Fruit fly (Drosophila melanogaster) whole organism, pupa: ENCODE data around the gene CG32756.
A peak's percentile ranks its signal among the peaks of the same experiment; 100 is the strongest.

Experiments used
- CG10348 ChIP-seq: fragments of 200-800 bp; sonication (Bioruptor generic); IDR thresholded peaks from 2 replicates; pipeline ENCODE4 v1.3.6; 2022; ENCODE audit warnings: missing biosample characterization, missing genetic modification characterization
- CG12605 ChIP-seq: fragments of 200-800 bp; sonication (Bioruptor generic); IDR thresholded peaks from 2 replicates; pipeline ENCODE4 v1.3.6; 2022; ENCODE audit warnings: missing biosample characterization, missing genetic modification characterization
- CG13204 ChIP-seq: fragments of 200-800 bp; sonication (Bioruptor generic); optimal IDR thresholded peaks from 2 replicates; lab custom pipeline; 2018; ENCODE audit warnings: missing biosample characterization, mild to moderate bottlenecking, missing genetic modification characterization, moderate library complexity
- CG14655 ChIP-seq: fragments of 200-800 bp; sonication (Bioruptor generic); optimal IDR thresholded peaks from 3 replicates; lab custom pipeline; 2017; ENCODE audit warnings: mild to moderate bottlenecking, missing biosample characterization, missing genetic modification reagents, missing genetic modification characterization
- CG15710 ChIP-seq: fragments of 200-800 bp; sonication (Bioruptor generic); optimal IDR thresholded peaks from 2 replicates; lab custom pipeline; 2018; ENCODE audit warnings: missing biosample characterization, mild to moderate bottlenecking, missing genetic modification characterization, moderate library complexity
- CG17806 ChIP-seq: fragments of 200-800 bp; sonication (Bioruptor generic); optimal IDR thresholded peaks from 2 replicates; lab custom pipeline; 2018; ENCODE audit warnings: missing biosample characterization, mild to moderate bottlenecking, missing genetic modification characterization, moderate library complexity
- CG32121 ChIP-seq: fragments of 200-800 bp; sonication (Bioruptor generic); IDR thresholded peaks from 2 replicates; pipeline ENCODE4 v1.3.6; 2022; ENCODE audit warnings: missing biosample characterization, missing genetic modification characterization
- CG34367 ChIP-seq: fragments of 200-800 bp; sonication (Bioruptor generic); optimal IDR thresholded peaks from 2 replicates; lab custom pipeline; 2018; ENCODE audit warnings: missing biosample characterization, mild to moderate bottlenecking, missing genetic modification characterization
- CG4496 ChIP-seq: fragments of 200-800 bp; sonication (Bioruptor generic); IDR thresholded peaks from 3 replicates; pipeline ENCODE4 v1.3.6; 2022; ENCODE audit warnings: missing biosample characterization, missing genetic modification characterization
- CG8159 ChIP-seq: fragments of 200-800 bp; sonication (Bioruptor generic); optimal IDR thresholded peaks from 3 replicates; lab custom pipeline; 2018; ENCODE audit warnings: missing biosample characterization, mild to moderate bottlenecking, missing genetic modification characterization, moderate library complexity
- CG8301 ChIP-seq: fragments of 200-800 bp; sonication (Bioruptor generic); optimal IDR thresholded peaks from 2 replicates; lab custom pipeline; 2018; ENCODE audit warnings: missing biosample characterization, mild to moderate bottlenecking, missing genetic modification characterization
- CG9948 ChIP-seq: fragments of 200-800 bp; sonication (Bioruptor generic); optimal IDR thresholded peaks from 2 replicates; lab custom pipeline; 2018; ENCODE audit warnings: missing biosample characterization, mild to moderate bottlenecking, missing genetic modification characterization, moderate library complexity
- D1 ChIP-seq: fragments of 200-800 bp; sonication (Bioruptor generic); optimal IDR thresholded peaks from 2 replicates; lab custom pipeline; 2018; ENCODE audit warnings: missing biosample characterization, mild to moderate bottlenecking, missing genetic modification characterization, moderate library complexity
- EcR ChIP-seq: fragments of 200-800 bp; sonication (Bioruptor generic); optimal IDR thresholded peaks from 3 replicates; lab custom pipeline; 2019; ENCODE audit warnings: missing biosample characterization, missing genetic modification characterization, mild to moderate bottlenecking, moderate library complexity, missing genetic modification reagents
- Ets98B ChIP-seq: fragments of 200-800 bp; sonication (Bioruptor generic); IDR thresholded peaks from 2 replicates; pipeline ENCODE4 v1.3.6; 2022; ENCODE audit warnings: missing biosample characterization, missing genetic modification characterization
- Pif1A ChIP-seq: fragments of 200-800 bp; sonication (Bioruptor generic); optimal IDR thresholded peaks from 3 replicates; lab custom pipeline; 2016; ENCODE audit warnings: missing biosample characterization, missing genetic modification characterization
- Pif1B ChIP-seq: fragments of 200-800 bp; sonication (Bioruptor generic); optimal IDR thresholded peaks from 3 replicates; lab custom pipeline; 2016; ENCODE audit warnings: missing biosample characterization, missing genetic modification characterization
- Snoo ChIP-seq: fragments of 200-800 bp; sonication (Bioruptor generic); optimal IDR thresholded peaks from 3 replicates; lab custom pipeline; 2017; ENCODE audit warnings: missing biosample characterization, mild to moderate bottlenecking, missing genetic modification characterization, inconsistent platforms
- fd96Ca ChIP-seq: fragments of 200-800 bp; sonication (Bioruptor generic); IDR thresholded peaks from 3 replicates; pipeline ENCODE4 v1.3.6; 2022; ENCODE audit warnings: missing biosample characterization, missing genetic modification characterization
- gl ChIP-seq: fragments of 200-800 bp; sonication (Bioruptor generic); optimal IDR thresholded peaks from 2 replicates; lab custom pipeline; 2018; ENCODE audit warnings: missing biosample characterization, mild to moderate bottlenecking, missing genetic modification characterization
- rn ChIP-seq: fragments of 200-800 bp; sonication (Bioruptor generic); IDR thresholded peaks from 2 replicates; pipeline ENCODE4 v1.3.6; 2022; ENCODE audit warnings: missing biosample characterization, missing genetic modification characterization

Gene CG32756

DNA sequence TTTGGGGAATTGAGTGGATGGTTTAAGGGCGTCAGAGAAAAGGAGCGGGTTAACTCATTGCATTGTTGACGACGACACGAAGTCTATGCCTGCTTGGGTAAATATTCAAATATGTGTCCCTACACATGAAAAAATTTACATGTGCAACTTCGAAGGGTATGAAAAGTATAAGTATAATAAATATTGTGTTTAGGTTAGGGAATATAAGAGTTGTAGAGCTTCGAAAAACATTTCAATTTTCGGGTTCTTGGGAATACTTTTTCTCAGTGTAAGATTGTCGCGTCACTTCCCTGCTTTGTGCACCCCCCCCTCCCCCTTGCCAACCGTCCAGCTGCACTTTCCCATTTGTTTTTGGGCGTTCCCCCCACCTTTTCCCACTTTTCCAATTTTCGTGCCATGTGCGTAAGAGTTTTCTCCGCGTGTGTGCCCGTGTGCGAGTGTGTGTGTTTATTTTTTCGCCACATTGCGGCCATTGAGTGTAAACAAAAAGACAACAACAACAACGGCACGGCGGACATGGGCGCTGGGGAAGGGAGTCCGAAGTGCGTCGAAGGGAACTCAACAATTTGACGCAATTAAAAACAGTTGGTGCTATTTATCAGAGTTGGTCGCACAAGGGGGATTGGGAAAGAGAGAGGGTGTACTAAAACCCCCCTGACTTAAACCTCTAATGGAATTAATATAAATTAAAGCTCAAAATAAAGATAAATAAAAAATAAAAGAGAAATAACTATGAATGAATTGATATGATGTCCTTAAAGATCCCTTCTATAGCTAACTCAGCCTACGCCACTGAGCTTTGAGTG lies 24.6 kb downstream of the CG32756 start:
- TF ChIP-seq CG17806, result no peak
- peak; percentile 44 for TF ChIP-seq CG14655 (GFP tag; lab: Kevin White, UChicago)
- no peak for TF ChIP-seq Ets98B (GFP tag; lab: Robert Waterston, UW)
- TF ChIP-seq CG15710 (tag; lab: Kevin White, UChicago), result peak; percentile 42
- 0 out of 3 replicates have a peak, but pooled peaks have one; percentile 17 for TF ChIP-seq fd96Ca (GFP tag; lab: Robert Waterston, UW)
- peak; percentile 38 for TF ChIP-seq CG8159 (tag; lab: Kevin White, UChicago)
- peak; percentile 9 for TF ChIP-seq CG9948 (tag; lab: Kevin White, UChicago)
- peak; percentile 54 for TF ChIP-seq Pif1B (GFP tag; lab: Kevin White, UChicago)
- TF ChIP-seq Pif1A (GFP tag; lab: Kevin White, UChicago), result peak; percentile 11
- peak; percentile 25 for TF ChIP-seq Snoo (tag; lab: Kevin White, UChicago)
- no peak for TF ChIP-seq CG13204 (GFP tag; lab: Kevin White, UChicago)
- peak; percentile 68 for TF ChIP-seq CG4496
- TF ChIP-seq rn (GFP tag; lab: Robert Waterston, UW), result peak; percentile 14; the same call in 1 of the 2 replicates
- TF ChIP-seq CG8301 (tag; lab: Kevin White, UChicago), result peak; percentile 25

- TF ChIP-seq CG8301 (tag; lab: Kevin White, UChicago) (no peak), Snoo (tag; lab: Kevin White, UChicago) (no peak)
Measured at dm6 chrX:5970666-5971057, 25.2 kb downstream of the CG32756 start.

dm6 chrX:5972030-5972429 lies 26.5 kb downstream of the CG32756 start:
- TF ChIP-seq CG14655 (GFP tag; lab: Kevin White, UChicago) (peak; percentile 82), CG4496 (peak; percentile 94), rn (GFP tag; lab: Robert Waterston, UW) (peak; percentile 91), CG8301 (tag; lab: Kevin White, UChicago) (peak; percentile 75), CG12605 (GFP tag; lab: Robert Waterston, UW) (peak; percentile 73), CG15710 (tag; lab: Kevin White, UChicago) (peak; percentile 69), D1 (tag; lab: Kevin White, UChicago) (peak; percentile 22), Snoo (tag; lab: Kevin White, UChicago) (peak; percentile 7), CG8159 (tag; lab: Kevin White, UChicago) (peak; percentile 67), CG9948 (tag; lab: Kevin White, UChicago) (peak; percentile 70), CG34367 (tag; lab: Kevin White, UChicago) (peak; percentile 59), Pif1B (GFP tag; lab: Kevin White, UChicago) (peak; percentile 30), gl (tag; lab: Kevin White, UChicago) (peak; percentile 33), EcR (no peak), fd96Ca (GFP tag; lab: Robert Waterston, UW) (peak; percentile 93), Ets98B (GFP tag; lab: Robert Waterston, UW) (peak; percentile 92), CG32121 (peak; percentile 87), CG13204 (GFP tag; lab: Kevin White, UChicago) (peak; percentile 44), CG17806 (peak; percentile 60), CG10348 (GFP tag; lab: Robert Waterston, UW) (peak; percentile 61; the same call in 1 of the 2 replicates), Pif1A (GFP tag; lab: Kevin White, UChicago) (peak; percentile 69)

DNA sequence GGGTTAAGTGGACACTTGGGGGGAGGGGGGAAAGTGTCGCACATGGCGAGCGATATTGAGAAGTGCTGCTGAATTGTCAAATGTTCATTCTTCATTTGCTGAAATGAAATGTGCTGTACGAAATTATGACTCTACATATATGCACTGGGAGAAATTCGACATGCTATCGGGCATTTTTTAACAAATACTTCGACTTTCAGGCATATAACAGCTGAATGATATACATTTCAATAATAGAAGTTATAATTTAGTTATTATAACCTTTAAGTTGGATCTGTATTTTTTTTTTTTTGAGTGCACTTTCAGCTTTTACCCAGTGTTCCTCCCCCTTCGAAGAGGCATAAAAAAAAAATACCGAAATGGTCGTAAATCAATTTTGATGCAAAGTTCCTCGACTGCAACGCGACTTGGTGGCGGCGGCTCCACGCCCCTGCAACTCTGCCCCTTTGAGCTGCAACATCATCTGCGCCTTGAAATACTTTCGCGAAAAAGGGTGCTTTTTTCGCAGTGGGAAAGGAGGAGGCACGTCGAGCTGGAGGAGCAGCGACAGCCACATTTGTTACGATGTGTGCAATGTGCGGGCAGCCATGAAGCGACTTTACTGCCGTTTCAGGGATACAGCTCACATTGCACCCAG lies 28.0 kb downstream of the CG32756 start:
- TF ChIP-seq CG13204 (GFP tag; lab: Kevin White, UChicago) (no peak), CG12605 (GFP tag; lab: Robert Waterston, UW) (peak; percentile 32; the same call in 1 of the 2 replicates), gl (tag; lab: Kevin White, UChicago) (peak; percentile 42), CG4496 (peak; percentile 58; the same call in 1 of the 3 replicates), CG15710 (tag; lab: Kevin White, UChicago) (peak; percentile 79), CG9948 (tag; lab: Kevin White, UChicago) (peak; percentile 73), D1 (tag; lab: Kevin White, UChicago) (no peak), Pif1A (GFP tag; lab: Kevin White, UChicago) (peak; percentile 28), CG34367 (tag; lab: Kevin White, UChicago) (peak; percentile 76), EcR (no peak), CG17806 (peak; percentile 74), Snoo (tag; lab: Kevin White, UChicago) (peak; percentile 19), rn (GFP tag; lab: Robert Waterston, UW) (0 out of 2 replicates have a peak, but pooled peaks have one; percentile 5), CG8301 (tag; lab: Kevin White, UChicago) (peak; percentile 57), CG14655 (GFP tag; lab: Kevin White, UChicago) (peak; percentile 59), CG32121 (peak; percentile 17; the same call in 1 of the 2 replicates), Pif1B (GFP tag; lab: Kevin White, UChicago) (peak; percentile 35), CG10348 (GFP tag; lab: Robert Waterston, UW) (no peak), Ets98B (GFP tag; lab: Robert Waterston, UW) (no peak), CG8159 (tag; lab: Kevin White, UChicago) (peak; percentile 79), fd96Ca (GFP tag; lab: Robert Waterston, UW) (peak; percentile 44; the same call in 1 of the 3 replicates)
